ENCODE assay signal across 1 fruit fly cellular context in genomic region chr3R:29255166-29255962, dm6.
TF ChIP-seq lines count a peak whose summit lies in the region.

Gene stg, minus strand, starts transcription at chr3R:29255800.

TF ChIP-seq in whole organism, embryonic, 481 proteins besides CTCF, POLR2A, EP300 and RAD21 (continued from another document and continues in another):
- TF ChIP-seq sens-2 (GFP tag; IDR thresholded peaks at IDR 0.05; lab: Robert Waterston, UW) (peak; percentile 21; the same call in 1 of the 2 replicates), CG31388 (GFP tag; optimal IDR thresholded peaks at IDR 0.05; lab: Kevin White, UChicago) (no peak), vvl (GFP tag; IDR thresholded peaks at IDR 0.05; lab: Robert Waterston, UW) (0 out of 2 replicates have a peak, but pooled peaks have one; percentile 25), danr (GFP tag; IDR thresholded peaks at IDR 0.05; lab: Robert Waterston, UW) (no peak), Hr51 (GFP tag; optimal IDR thresholded peaks at IDR 0.05; lab: Kevin White, UChicago) (no peak), p53 (GFP tag; optimal IDR thresholded peaks at IDR 0.05; lab: Kevin White, UChicago) (no peak), fd96Cb (tag; optimal IDR thresholded peaks at IDR 0.05; lab: Kevin White, UChicago) (no peak), CG7357 (GFP tag; IDR thresholded peaks at IDR 0.05; lab: Robert Waterston, UW) (no peak), CG11723 (GFP tag; optimal IDR thresholded peaks at IDR 0.05; lab: Kevin White, UChicago) (no peak), sqz (GFP tag; optimal IDR thresholded peaks at IDR 0.05; lab: Kevin White, UChicago) (peak; percentile 26), lola (GFP tag; optimal IDR thresholded peaks at IDR 0.05; lab: Kevin White, UChicago) (no peak), CG17361 (GFP tag; IDR thresholded peaks at IDR 0.05; lab: Robert Waterston, UW) (no peak), cg (GFP tag; optimal IDR thresholded peaks at IDR 0.05; lab: Kevin White, UChicago) (peak; percentile 37), hb (GFP tag; IDR thresholded peaks at IDR 0.05; lab: Robert Waterston, UW; ENCODE audit: partially characterized antibody) (no peak), crp (GFP tag; optimal IDR thresholded peaks at IDR 0.05; lab: Kevin White, UChicago) (peak; percentile 72 to 84), D (optimal IDR thresholded peaks at IDR 0.05; lab: Kevin White, UChicago) (no peak), D (GFP tag; optimal IDR thresholded peaks at IDR 0.05; lab: Kevin White, UChicago) (no peak), Asciz (GFP tag; optimal IDR thresholded peaks at IDR 0.05; lab: Kevin White, UChicago) (no peak), twi (tag; optimal IDR thresholded peaks at IDR 0.05; lab: Kevin White, UChicago) (peak; percentile 62), gsb-n (tag; optimal IDR thresholded peaks at IDR 0.05; lab: Kevin White, UChicago) (no peak), CG8089 (GFP tag; optimal IDR thresholded peaks at IDR 0.05; lab: Kevin White, UChicago) (peak; percentile 19), Pdp1 (GFP tag; optimal IDR thresholded peaks at IDR 0.05; lab: Kevin White, UChicago) (peak in 1 of 2 experiments; percentile 10), CkIIα-i1 (GFP tag; IDR thresholded peaks at IDR 0.05; lab: Robert Waterston, UW) (no peak), vfl (GFP tag; optimal IDR thresholded peaks at IDR 0.05; lab: Kevin White, UChicago) (no peak), tio (GFP tag; optimal IDR thresholded peaks at IDR 0.05; lab: Kevin White, UChicago) (no peak), trem (tag; optimal IDR thresholded peaks at IDR 0.05; lab: Kevin White, UChicago) (peak; percentile 22), CG12236 (GFP tag; optimal IDR thresholded peaks at IDR 0.05; lab: Kevin White, UChicago) (no peak), Dbx (GFP tag; IDR thresholded peaks at IDR 0.05; lab: Robert Waterston, UW) (no peak), Rfx (GFP tag; IDR thresholded peaks at IDR 0.05; lab: Robert Waterston, UW) (peak; percentile 6; the same call in 1 of the 2 replicates), CG7372 (GFP tag; IDR thresholded peaks at IDR 0.05; lab: Robert Waterston, UW) (no peak), wek (GFP tag; optimal IDR thresholded peaks at IDR 0.05; lab: Kevin White, UChicago) (no peak), Side (GFP tag; optimal IDR thresholded peaks at IDR 0.05; lab: Kevin White, UChicago) (peak; percentile 17), dpn (GFP tag; optimal IDR thresholded peaks at IDR 0.05; lab: Kevin White, UChicago) (peak in 1 of 2 experiments; percentile 42), CG16779 (GFP tag; IDR thresholded peaks at IDR 0.05; lab: Robert Waterston, UW) (no peak), ham (GFP tag; IDR thresholded peaks at IDR 0.05; lab: Robert Waterston, UW) (no peak), CG18619 (GFP tag; optimal IDR thresholded peaks at IDR 0.05; lab: Kevin White, UChicago) (no peak), Sry-δ (GFP tag; optimal IDR thresholded peaks at IDR 0.05; lab: Kevin White, UChicago) (no peak), Jarid2 (GFP tag; optimal IDR thresholded peaks at IDR 0.05; lab: Kevin White, UChicago) (peak; percentile 65), HmgD (GFP tag; optimal IDR thresholded peaks at IDR 0.05; lab: Kevin White, UChicago) (peak; percentile 11), CG8765 (GFP tag; IDR thresholded peaks at IDR 0.05; lab: Robert Waterston, UW) (0 out of 2 replicates have a peak, but pooled peaks have one; percentile 45), CG12155 (GFP tag; optimal IDR thresholded peaks at IDR 0.05; lab: Kevin White, UChicago) (no peak), CG7963 (GFP tag; IDR thresholded peaks at IDR 0.05; lab: Robert Waterston, UW; ENCODE audit: partially characterized antibody) (no peak), caup (GFP tag; optimal IDR thresholded peaks at IDR 0.05; lab: Kevin White, UChicago; ENCODE audit: severe bottlenecking) (no peak), sna (GFP tag; IDR thresholded peaks at IDR 0.05; lab: Robert Waterston, UW; ENCODE audit: partially characterized antibody) (no peak), HLH4C (GFP tag; IDR thresholded peaks at IDR 0.05; lab: Robert Waterston, UW; ENCODE audit: partially characterized antibody) (no peak), Camta (GFP tag; optimal IDR thresholded peaks at IDR 0.05; lab: Kevin White, UChicago) (no peak), Dll (GFP tag; IDR thresholded peaks at IDR 0.05; lab: Robert Waterston, UW; ENCODE audit: partially characterized antibody) (peak; percentile 41; the same call in 1 of the 4 replicates), CG34422 (GFP tag; IDR thresholded peaks at IDR 0.05; lab: Robert Waterston, UW) (no peak), zfh1 (GFP tag; IDR thresholded peaks at IDR 0.05; lab: Robert Waterston, UW) (no peak), CG33557 (GFP tag; optimal IDR thresholded peaks at IDR 0.05; lab: Kevin White, UChicago) (peak; percentile 26), dm (GFP tag; optimal IDR thresholded peaks at IDR 0.05; lab: Kevin White, UChicago) (no peak), btn (GFP tag; optimal IDR thresholded peaks at IDR 0.05; lab: Kevin White, UChicago) (peak; percentile 5), amos (GFP tag; IDR thresholded peaks at IDR 0.05; lab: Robert Waterston, UW; ENCODE audit: partially characterized antibody) (0 out of 2 replicates have a peak, but pooled peaks have one; percentile 27), CG11504 (tag; optimal IDR thresholded peaks at IDR 0.05; lab: Kevin White, UChicago) (peak; percentile 9), CG2199 (GFP tag; IDR thresholded peaks at IDR 0.05; lab: Robert Waterston, UW) (peak; percentile 87), Sox102F (GFP tag; optimal IDR thresholded peaks at IDR 0.05; lab: Kevin White, UChicago) (no peak), Kr (GFP tag; optimal IDR thresholded peaks at IDR 0.05; lab: Kevin White, UChicago) (peak; percentile 58), CG15269 (tag; optimal IDR thresholded peaks at IDR 0.05; lab: Kevin White, UChicago) (no peak), cwo (GFP tag; optimal IDR thresholded peaks at IDR 0.05; lab: Kevin White, UChicago) (no peak), Bgb (GFP tag; IDR thresholded peaks at IDR 0.05; lab: Robert Waterston, UW; ENCODE audit: partially characterized antibody) (peak; percentile 46; the same call in 1 of the 2 replicates), HLHmδ (GFP tag; optimal IDR thresholded peaks at IDR 0.05; lab: Kevin White, UChicago) (peak; percentile 87), br (optimal IDR thresholded peaks at IDR 0.05; lab: Kevin White, UChicago) (no peak), D19A (tag; optimal IDR thresholded peaks at IDR 0.05; lab: Kevin White, UChicago) (peak; percentile 37), CG12391 (tag; optimal IDR thresholded peaks at IDR 0.05; lab: Kevin White, UChicago) (peak; percentile 2), CG9797 (GFP tag; optimal IDR thresholded peaks at IDR 0.05; lab: Kevin White, UChicago) (no peak), bbx (GFP tag; IDR thresholded peaks at IDR 0.05; lab: Robert Waterston, UW; ENCODE audit: partially characterized antibody) (0 out of 2 replicates have a peak, but pooled peaks have one; percentile 40), wdn (GFP tag; IDR thresholded peaks at IDR 0.05; lab: Robert Waterston, UW) (no peak), CG15514 (GFP tag; optimal IDR thresholded peaks at IDR 0.05; lab: Kevin White, UChicago) (no peak), ftz-f1 (GFP tag; optimal IDR thresholded peaks at IDR 0.05; lab: Kevin White, UChicago) (peak; percentile 1), Stat92E (GFP tag; optimal IDR thresholded peaks at IDR 0.05; lab: Kevin White, UChicago) (peak in 1 of 3 experiments; percentile 40), chm (GFP tag; IDR thresholded peaks at IDR 0.05; lab: Robert Waterston, UW) (peak; percentile 93), pho (GFP tag; optimal IDR thresholded peaks at IDR 0.05; lab: Kevin White, UChicago) (no peak), nom (GFP tag; optimal IDR thresholded peaks at IDR 0.05; lab: Kevin White, UChicago) (peak; percentile 47), Drgx (GFP tag; IDR thresholded peaks at IDR 0.05; lab: Robert Waterston, UW) (peak; percentile 26; the same call in 1 of the 2 replicates), Hmx (GFP tag; optimal IDR thresholded peaks at IDR 0.05; lab: Kevin White, UChicago) (no peak), Antp (GFP tag; optimal IDR thresholded peaks at IDR 0.05; lab: Kevin White, UChicago) (peak; percentile 1), Spps (tag; optimal IDR thresholded peaks at IDR 0.05; lab: Kevin White, UChicago) (no peak), scrt (GFP tag; optimal IDR thresholded peaks at IDR 0.05; lab: Kevin White, UChicago) (no peak), CG2678 (tag; optimal IDR thresholded peaks at IDR 0.05; lab: Kevin White, UChicago) (no peak), zen (tag; optimal IDR thresholded peaks at IDR 0.05; lab: Kevin White, UChicago) (peak; percentile 50), her (GFP tag; optimal IDR thresholded peaks at IDR 0.05; lab: Kevin White, UChicago) (peak; percentile 37), NC2α (GFP tag; optimal IDR thresholded peaks at IDR 0.05; lab: Kevin White, UChicago) (peak; percentile 86), CG1792 (GFP tag; optimal IDR thresholded peaks at IDR 0.05; lab: Kevin White, UChicago) (no peak), CG18262 (tag; optimal IDR thresholded peaks at IDR 0.05; lab: Kevin White, UChicago) (peak; percentile 10), sens (GFP tag; lab: Kevin White, UChicago) (peak; percentile 80), CG31224 (GFP tag; IDR thresholded peaks at IDR 0.05; lab: Robert Waterston, UW) (no peak), H15 (GFP tag; IDR thresholded peaks at IDR 0.05; lab: Robert Waterston, UW) (no peak), Dfd (GFP tag; optimal IDR thresholded peaks at IDR 0.05; lab: Kevin White, UChicago) (no peak), nmo (GFP tag; optimal IDR thresholded peaks at IDR 0.05; lab: Kevin White, UChicago) (peak; percentile 1), NC2β (GFP tag; optimal IDR thresholded peaks at IDR 0.05; lab: Kevin White, UChicago) (peak; percentile 78), exex (tag; optimal IDR thresholded peaks at IDR 0.05; lab: Kevin White, UChicago) (no peak), luna (GFP tag; optimal IDR thresholded peaks at IDR 0.05; lab: Kevin White, UChicago) (no peak), Usf (GFP tag; optimal IDR thresholded peaks at IDR 0.05; lab: Kevin White, UChicago) (no peak), Med (GFP tag; lab: Kevin White, UChicago) (peak; percentile 76), al (GFP tag; IDR thresholded peaks at IDR 0.05; lab: Robert Waterston, UW) (no peak), CG8924 (tag; optimal IDR thresholded peaks at IDR 0.05; lab: Kevin White, UChicago) (peak; percentile 55), CG4360 (GFP tag; IDR thresholded peaks at IDR 0.05; lab: Robert Waterston, UW) (no peak), onecut (GFP tag; IDR thresholded peaks at IDR 0.05; lab: Robert Waterston, UW) (no peak), gsb (GFP tag; IDR thresholded peaks at IDR 0.05; lab: Robert Waterston, UW) (no peak), CG4424 (GFP tag; optimal IDR thresholded peaks at IDR 0.05; lab: Kevin White, UChicago) (peak; percentile 22), mld (GFP tag; IDR thresholded peaks at IDR 0.05; lab: Robert Waterston, UW; ENCODE audit: partially characterized antibody) (no peak), CG1832 (GFP tag; optimal IDR thresholded peaks at IDR 0.05; lab: Kevin White, UChicago) (peak; percentile 88), CG5953 (GFP tag; IDR thresholded peaks at IDR 0.05; lab: Robert Waterston, UW) (no peak), CG1603 (tag; optimal IDR thresholded peaks at IDR 0.05; lab: Kevin White, UChicago) (peak; percentile 18), CG10979 (tag; optimal IDR thresholded peaks at IDR 0.05; lab: Kevin White, UChicago) (peak; percentile 24), knrl (GFP tag; IDR thresholded peaks at IDR 0.05; lab: Robert Waterston, UW; ENCODE audit: partially characterized antibody) (no peak), NFAT (GFP tag; IDR thresholded peaks at IDR 0.05; lab: Robert Waterston, UW) (no peak), odd (GFP tag; optimal IDR thresholded peaks at IDR 0.05; lab: Kevin White, UChicago) (peak; percentile 33), ac (GFP tag; optimal IDR thresholded peaks at IDR 0.05; lab: Kevin White, UChicago) (peak; percentile 39), psq (GFP tag; optimal IDR thresholded peaks at IDR 0.05; lab: Kevin White, UChicago) (peak; percentile 88), sug (tag; optimal IDR thresholded peaks at IDR 0.05; lab: Kevin White, UChicago) (no peak), da (GFP tag; optimal IDR thresholded peaks at IDR 0.05; lab: Kevin White, UChicago) (no peak), CG16813 (GFP tag; IDR thresholded peaks at IDR 0.05; lab: Robert Waterston, UW; ENCODE audit: partially characterized antibody) (no peak), CG10209 (GFP tag; optimal IDR thresholded peaks at IDR 0.05; lab: Kevin White, UChicago) (no peak), aop (GFP tag; IDR thresholded peaks at IDR 0.05; lab: Robert Waterston, UW) (0 out of 2 replicates have a peak, but pooled peaks have one; percentile 15), Tbp (GFP tag; optimal IDR thresholded peaks at IDR 0.05; lab: Kevin White, UChicago) (peak; percentile 94), hkb (optimal IDR thresholded peaks at IDR 0.05; lab: Kevin White, UChicago) (peak; percentile 2), hkb (GFP tag; IDR thresholded peaks at IDR 0.05; lab: Robert Waterston, UW) (no peak), CG3163 (GFP tag; optimal IDR thresholded peaks at IDR 0.05; lab: Kevin White, UChicago) (peak; percentile 50), CG30403 (GFP tag; optimal IDR thresholded peaks at IDR 0.05; lab: Kevin White, UChicago) (no peak), pzg (GFP tag; optimal IDR thresholded peaks at IDR 0.05; lab: Kevin White, UChicago) (no peak), lilli (GFP tag; optimal IDR thresholded peaks at IDR 0.05; lab: Kevin White, UChicago) (peak; percentile 27), gce (GFP tag; IDR thresholded peaks at IDR 0.05; lab: Robert Waterston, UW) (no peak), Hsf (GFP tag; optimal IDR thresholded peaks at IDR 0.05; lab: Kevin White, UChicago) (no peak), Trl (optimal IDR thresholded peaks at IDR 0.05; lab: Kevin White, UChicago) (peak; percentile 49 to 58), Trl (GFP tag; optimal IDR thresholded peaks at IDR 0.05; lab: Kevin White, UChicago) (no peak), CG3065 (GFP tag; optimal IDR thresholded peaks at IDR 0.05; lab: Kevin White, UChicago) (peak; percentile 13), CG6791 (GFP tag; IDR thresholded peaks at IDR 0.05; lab: Robert Waterston, UW; ENCODE audit: partially characterized antibody) (peak; percentile 14; the same call in 1 of the 3 replicates), insv (GFP tag; optimal IDR thresholded peaks at IDR 0.05; lab: Kevin White, UChicago) (peak in 1 of 2 experiments; percentile 79), CG15479 (GFP tag; optimal IDR thresholded peaks at IDR 0.05; lab: Kevin White, UChicago) (peak; percentile 17), CG6683 (GFP tag; optimal IDR thresholded peaks at IDR 0.05; lab: Kevin White, UChicago) (no peak), dmrt99B (tag; optimal IDR thresholded peaks at IDR 0.05; lab: Kevin White, UChicago) (no peak), Deaf1 (tag; optimal IDR thresholded peaks at IDR 0.05; lab: Kevin White, UChicago) (peak; percentile 95)
